Worm (Caenorhabditis elegans): Measurements from ENCODE around the gene C05G5.7.
A peak's percentile ranks its signal among the peaks of the same experiment; 100 is the strongest.

C05G5.7 gene

ce11 chrX:14724935-14725334, 18.6 kb downstream of the C05G5.7 start:
- TF ChIP-seq K11D2.4 (GFP tag; IDR thresholded peaks at IDR 0.05), result 0 out of 2 replicates have a peak, but pooled peaks have one; percentile 43
- TF ChIP-seq lsl-1 (GFP tag; optimal IDR thresholded peaks at IDR 0.05), result no peak
- TF ChIP-seq sdz-38 (tag; optimal IDR thresholded peaks at IDR 0.05), result no peak
- no peak for TF ChIP-seq athp-1 (tag; optimal IDR thresholded peaks at IDR 0.05)
- TF ChIP-seq F49E8.2 (tag; optimal IDR thresholded peaks at IDR 0.05; ENCODE audit: insufficient read depth), result no peak
- no peak for TF ChIP-seq T07F8.4 (tag; optimal IDR thresholded peaks at IDR 0.05)
- TF ChIP-seq fkh-3 (tag; optimal IDR thresholded peaks at IDR 0.05), result no peak
- no peak for TF ChIP-seq C06A6.2 (GFP tag; conservative IDR thresholded peaks at IDR 0.05)
- TF ChIP-seq zfh-2 (GFP tag; conservative IDR thresholded peaks at IDR 0.05), result peak; percentile 77

- peak; percentile 94 for TF ChIP-seq hsf-1 (GFP tag; IDR thresholded peaks at IDR 0.05)
Observed at ce11 chrX:14724139-14724538, 19.4 kb downstream of the C05G5.7 start.

- TF ChIP-seq hsf-1 (GFP tag; IDR thresholded peaks at IDR 0.05) (no peak), snpc-3.4 (tag; optimal IDR thresholded peaks at IDR 0.05) (no peak), rcor-1 (GFP tag; IDR thresholded peaks at IDR 0.05) (no peak), madf-6 (GFP tag; IDR thresholded peaks at IDR 0.05) (no peak), snpc-4 (GFP tag; optimal IDR thresholded peaks at IDR 0.05) (no peak), snpc-4 (tag; optimal IDR thresholded peaks at IDR 0.05) (no peak), nhr-179 (tag; optimal IDR thresholded peaks at IDR 0.05) (no peak), athp-1 (tag; optimal IDR thresholded peaks at IDR 0.05) (no peak), unc-130 (GFP tag; optimal IDR thresholded peaks at IDR 0.05) (no peak), ztf-3 (GFP tag; optimal IDR thresholded peaks at IDR 0.05) (no peak), lsl-1 (GFP tag; optimal IDR thresholded peaks at IDR 0.05) (no peak), ztf-22 (GFP tag; optimal IDR thresholded peaks at IDR 0.05) (no peak), ets-4 (GFP tag; optimal IDR thresholded peaks at IDR 0.05) (no peak), rec-8 (tag; optimal IDR thresholded peaks at IDR 0.05) (no peak)
Observed at ce11 chrX:14721098-14721497, 22.5 kb downstream of the C05G5.7 start, which contains the start of gene F33C8.2. Gene F33C8.2 (plus strand): TSS chrX:14721398.

ce11 chrX:14717782-14718181, 25.8 kb downstream of the C05G5.7 start:
- TF ChIP-seq nhr-179 (tag; optimal IDR thresholded peaks at IDR 0.05) (no peak), tlf-1 (GFP tag; optimal IDR thresholded peaks at IDR 0.05) (no peak), zim-3 (tag; optimal IDR thresholded peaks at IDR 0.05) (no peak), gei-17 (GFP tag; optimal IDR thresholded peaks at IDR 0.05) (no peak), hlh-12 (tag; optimal IDR thresholded peaks at IDR 0.05) (no peak), akir-1 (GFP tag; optimal IDR thresholded peaks at IDR 0.05) (no peak), ceh-40 (GFP tag; IDR thresholded peaks at IDR 0.05) (no peak), lir-1 (GFP tag; conservative IDR thresholded peaks at IDR 0.05) (no peak), nfyb-1 (GFP tag; IDR thresholded peaks at IDR 0.05) (no peak), hmg-1.2 (GFP tag; IDR thresholded peaks at IDR 0.05) (no peak; the same call in 1 of the 2 replicates), C06A6.2 (GFP tag; conservative IDR thresholded peaks at IDR 0.05) (no peak), F39B2.1 (GFP tag; IDR thresholded peaks at IDR 0.05) (no peak), ztf-6 (GFP tag; IDR thresholded peaks at IDR 0.05) (no peak), snpc-1.1 (tag; optimal IDR thresholded peaks at IDR 0.05; ENCODE audit: insufficient read depth) (peak; percentile 64), Y79H2A.3 (GFP tag; conservative IDR thresholded peaks at IDR 0.05) (no peak), rpc-1 (optimal IDR thresholded peaks at IDR 0.05) (no peak), rpc-1 (tag; optimal IDR thresholded peaks at IDR 0.05) (peak; percentile 35), sptf-2 (GFP tag; optimal IDR thresholded peaks at IDR 0.05) (no peak), Y67H2A.10 (GFP tag; conservative IDR thresholded peaks at IDR 0.05) (no peak), snpc-4 (GFP tag; optimal IDR thresholded peaks at IDR 0.05) (peak; percentile 76), snpc-4 (tag; optimal IDR thresholded peaks at IDR 0.05) (peak in 3 of 4 experiments; percentile 46 to 85 (median 73))

All from whole organism, young adult.